Worm (Caenorhabditis elegans) whole organism, L4/young adult: ENCODE data around the gene srz-82.

Experiments used
- W03F9.2 ChIP-seq: fragments of 150-350 bp; optimal IDR thresholded peaks from 2 replicates; lab custom pipeline; 2014; ENCODE audit warnings: missing biosample characterization, missing genetic modification characterization
- dao-5 ChIP-seq: sonication (generic microtip); optimal IDR thresholded peaks from 2 replicates; lab custom pipeline; 2016; ENCODE audit warnings: missing genotype, missing genetic modification characterization, moderate library complexity, missing compliant biosample characterization
- him-1 ChIP-seq: sonication (generic microtip); optimal IDR thresholded peaks from 2 replicates; lab custom pipeline; 2016; ENCODE audit warnings: missing genotype, missing genetic modification reagents, missing genetic modification characterization, missing compliant biosample characterization

The srz-82 gene

ce11 chrIV:3532167-3532566, 49.5 kb downstream of the srz-82 start, which contains the start of gene M57.1:
Gene M57.1, plus strand, starts transcription at chrIV:3532467.
- TF ChIP-seq W03F9.2 (tag; lab: Kevin White, UChicago) (no peak), him-1 (no peak), dao-5 (no peak)

- TF ChIP-seq dao-5 (no peak), W03F9.2 (tag; lab: Kevin White, UChicago) (no peak), him-1 (no peak)
Measured at ce11 chrIV:3532989-3533388, 50.3 kb downstream of the srz-82 start.
